Fruit fly (Drosophila melanogaster) whole organism, embryonic: ENCODE data around the gene CG16984.

Source experiments
- Atf-2 ChIP-seq: fragments of 200-800 bp; sonication (Bioruptor generic); optimal IDR thresholded peaks from 2 replicates; lab custom pipeline; 2016; ENCODE audit warnings: missing biosample characterization, missing genetic modification characterization
- Atf6 ChIP-seq: fragments of 200-800 bp; sonication (Bioruptor generic); IDR thresholded peaks from 2 replicates; pipeline ENCODE4 v1.3.6; 2022; ENCODE audit warnings: missing biosample characterization, missing genetic modification characterization
- CG10654 ChIP-seq: fragments of 200-800 bp; sonication (Bioruptor generic); optimal IDR thresholded peaks from 2 replicates; lab custom pipeline; 2016; ENCODE audit warnings: missing biosample characterization, missing genetic modification characterization
- CG11695 ChIP-seq: fragments of 200-800 bp; sonication (Bioruptor generic); IDR thresholded peaks from 3 replicates; pipeline ENCODE4 v1.3.6; 2022; ENCODE audit warnings: missing biosample characterization, missing genetic modification characterization
- CG12071 ChIP-seq: fragments of 200-800 bp; sonication (Bioruptor generic); optimal IDR thresholded peaks from 3 replicates; lab custom pipeline; 2018; ENCODE audit warnings: missing biosample characterization, mild to moderate bottlenecking, missing genetic modification characterization
- CG12155 ChIP-seq: fragments of 200-800 bp; sonication (Bioruptor generic); optimal IDR thresholded peaks from 3 replicates; lab custom pipeline; 2016; ENCODE audit warnings: missing biosample characterization, missing genetic modification characterization
- CG12769 ChIP-seq: fragments of 200-800 bp; sonication (Bioruptor generic); optimal IDR thresholded peaks from 2 replicates; lab custom pipeline; 2019; ENCODE audit warnings: missing biosample characterization, mild to moderate bottlenecking, missing genetic modification characterization, moderate library complexity
- CG13894 ChIP-seq: fragments of 200-800 bp; sonication (Bioruptor generic); optimal IDR thresholded peaks from 3 replicates; lab custom pipeline; 2018; ENCODE audit warnings: missing biosample characterization, mild to moderate bottlenecking, missing genetic modification characterization, moderate library complexity
- CG14710 ChIP-seq: fragments of 200-800 bp; sonication (Bioruptor generic); optimal IDR thresholded peaks from 3 replicates; lab custom pipeline; 2019; ENCODE audit warnings: missing biosample characterization, mild to moderate bottlenecking, missing genetic modification characterization, moderate library complexity
- CG17328 ChIP-seq: fragments of 200-800 bp; sonication (Bioruptor generic); IDR thresholded peaks from 2 replicates; pipeline ENCODE4 v1.3.6; 2022; ENCODE audit warnings: missing biosample characterization, missing genetic modification characterization
- CG17361 ChIP-seq: fragments of 200-800 bp; sonication (Bioruptor generic); IDR thresholded peaks from 3 replicates; pipeline ENCODE4 v1.3.6; 2022; ENCODE audit warnings: missing biosample characterization, missing genetic modification characterization
- CG30403 ChIP-seq: fragments of 200-800 bp; sonication (Bioruptor generic); optimal IDR thresholded peaks from 3 replicates; lab custom pipeline; 2016; ENCODE audit warnings: missing biosample characterization, missing genetic modification characterization
- CG31365 ChIP-seq: fragments of 200-800 bp; sonication (Bioruptor generic); optimal IDR thresholded peaks from 2 replicates; lab custom pipeline; 2018; ENCODE audit warnings: missing biosample characterization, mild to moderate bottlenecking, missing genetic modification characterization
- CG3163 ChIP-seq: fragments of 200-800 bp; sonication (Bioruptor generic); optimal IDR thresholded peaks from 3 replicates; lab custom pipeline; 2016; ENCODE audit warnings: missing biosample characterization, missing genetic modification characterization
- CG32772 ChIP-seq: fragments of 200-800 bp; sonication (Bioruptor generic); IDR thresholded peaks from 2 replicates; pipeline ENCODE4 v1.3.6; 2022; ENCODE audit warnings: missing biosample characterization, missing genetic modification characterization
- CG3281 ChIP-seq: fragments of 200-800 bp; sonication (Bioruptor generic); optimal IDR thresholded peaks from 3 replicates; lab custom pipeline; 2017; ENCODE audit warnings: missing biosample characterization, mild to moderate bottlenecking, missing genetic modification characterization
- CG33213 ChIP-seq: fragments of 200-800 bp; sonication (Bioruptor generic); optimal IDR thresholded peaks from 3 replicates; lab custom pipeline; 2016; ENCODE audit warnings: missing biosample characterization, missing genetic modification characterization
- CG4360 ChIP-seq: fragments of 200-800 bp; sonication (Bioruptor generic); IDR thresholded peaks from 2 replicates; pipeline ENCODE4 v1.3.6; 2022; ENCODE audit warnings: missing biosample characterization, missing genetic modification characterization
- CG4424 ChIP-seq: fragments of 200-800 bp; sonication (Bioruptor generic); optimal IDR thresholded peaks from 3 replicates; lab custom pipeline; 2016; ENCODE audit warnings: missing biosample characterization, missing genetic modification characterization
- CG6272 ChIP-seq: fragments of 200-800 bp; sonication (Bioruptor generic); IDR thresholded peaks from 2 replicates; pipeline ENCODE4 v1.3.6; 2022; ENCODE audit warnings: missing biosample characterization, missing genetic modification characterization
- CG6683 ChIP-seq: fragments of 200-800 bp; sonication (Bioruptor generic); optimal IDR thresholded peaks from 2 replicates; lab custom pipeline; 2017; ENCODE audit warnings: missing biosample characterization, mild to moderate bottlenecking, missing genetic modification characterization, missing genetic modification reagents
- CG6813 ChIP-seq: fragments of 200-800 bp; sonication (Bioruptor generic); optimal IDR thresholded peaks from 2 replicates; lab custom pipeline; 2017; ENCODE audit warnings: missing biosample characterization, missing genetic modification characterization, mild to moderate bottlenecking, moderate library complexity, missing genetic modification reagents
- CG9609 ChIP-seq: fragments of 200-800 bp; sonication (Bioruptor generic); optimal IDR thresholded peaks from 3 replicates; lab custom pipeline; 2016; ENCODE audit warnings: missing biosample characterization, missing genetic modification characterization
- Chrac-16 ChIP-seq: fragments of 200-800 bp; sonication (Bioruptor generic); optimal IDR thresholded peaks from 3 replicates; lab custom pipeline; 2016; ENCODE audit warnings: missing biosample characterization, missing genetic modification characterization
- CrebB ChIP-seq: fragments of 200-800 bp; sonication (Bioruptor generic); optimal IDR thresholded peaks from 3 replicates; lab custom pipeline; 2018; ENCODE audit warnings: missing biosample characterization, mild to moderate bottlenecking, missing genetic modification characterization
- D19B ChIP-seq: fragments of 200-800 bp; sonication (Bioruptor generic); optimal IDR thresholded peaks from 2 replicates; lab custom pipeline; 2017; ENCODE audit warnings: missing biosample characterization, mild to moderate bottlenecking, missing genetic modification characterization
- Dek ChIP-seq: fragments of 200-800 bp; sonication (Bioruptor generic); optimal IDR thresholded peaks from 3 replicates; lab custom pipeline; 2019; ENCODE audit warnings: missing biosample characterization, mild to moderate bottlenecking, missing genetic modification characterization, moderate library complexity
- E2f1 ChIP-seq: fragments of 200-800 bp; sonication (Bioruptor generic); IDR thresholded peaks from 2 replicates; pipeline ENCODE4 v1.3.6; 2022; ENCODE audit warnings: missing biosample characterization, missing genetic modification characterization
- Elba2 ChIP-seq: fragments of 200-800 bp; sonication (Bioruptor generic); optimal IDR thresholded peaks from 3 replicates; lab custom pipeline; 2016; ENCODE audit warnings: missing biosample characterization, missing genetic modification characterization
- Fer2 ChIP-seq: fragments of 200-800 bp; sonication (Bioruptor generic); optimal IDR thresholded peaks from 2 replicates; lab custom pipeline; 2018; ENCODE audit warnings: missing biosample characterization, mild to moderate bottlenecking, missing genetic modification characterization, moderate library complexity
- HLH4C ChIP-seq: fragments of 200-800 bp; sonication (Bioruptor generic); IDR thresholded peaks from 3 replicates; pipeline ENCODE4 v1.3.6; 2022; ENCODE audit warnings: missing biosample characterization, missing genetic modification characterization; ENCODE audit not compliant: partially characterized antibody
- Hr39 ChIP-seq: fragments of >200 bp; optimal IDR thresholded peaks from 2 replicates; lab custom pipeline; 2017
- Hr51 ChIP-seq, 2 experiments: fragments of 200-800 bp; sonication (Bioruptor generic); optimal IDR thresholded peaks; 2 replicates in 1 of 2; 3 replicates in 1 of 2; lab custom pipeline; 2016 to 2018; ENCODE audit warnings: missing biosample characterization in 2 of 2, missing genetic modification characterization in 2 of 2, mild to moderate bottlenecking in 1 of 2, moderate library complexity in 1 of 2
- Hsf ChIP-seq: fragments of 200-800 bp; sonication (Bioruptor generic); optimal IDR thresholded peaks from 3 replicates; lab custom pipeline; 2016; ENCODE audit warnings: missing biosample characterization, missing genetic modification characterization
- Myb ChIP-seq: fragments of 200-800 bp; sonication (Bioruptor generic); optimal IDR thresholded peaks from 2 replicates; lab custom pipeline; 2016; ENCODE audit warnings: missing biosample characterization, missing genetic modification characterization
- Sox102F ChIP-seq: fragments of 200-800 bp; sonication (Bioruptor generic); optimal IDR thresholded peaks from 2 replicates; lab custom pipeline; 2018; ENCODE audit warnings: missing biosample characterization, mild to moderate bottlenecking, missing genetic modification characterization, moderate library complexity
- abd-A ChIP-seq: fragments of 200-800 bp; sonication (Bioruptor generic); optimal IDR thresholded peaks from 3 replicates; lab custom pipeline; 2019; ENCODE audit warnings: missing biosample characterization, mild to moderate bottlenecking, missing genetic modification characterization, moderate library complexity
- ap ChIP-seq: fragments of 200-800 bp; sonication (Bioruptor generic); IDR thresholded peaks from 2 replicates; pipeline ENCODE4 v1.3.6; 2022; ENCODE audit warnings: missing biosample characterization, missing genetic modification characterization
- cad ChIP-seq: fragments of >200 bp; optimal IDR thresholded peaks from 2 replicates; lab custom pipeline; 2017; ENCODE audit warnings: missing biosample characterization, missing genetic modification characterization
- corto ChIP-seq: fragments of 200-800 bp; sonication (Bioruptor generic); optimal IDR thresholded peaks from 2 replicates; lab custom pipeline; 2016; ENCODE audit warnings: missing biosample characterization, mild to moderate bottlenecking, missing genetic modification characterization, moderate library complexity
- dpn ChIP-seq, 2 experiments: fragments of 200-800 bp; sonication (Bioruptor generic); optimal IDR thresholded peaks; 3 replicates each; lab custom pipeline; 2016; ENCODE audit warnings: missing biosample characterization in 2 of 2, missing genetic modification characterization in 2 of 2
- eyg ChIP-seq: fragments of 200-800 bp; sonication (Bioruptor generic); optimal IDR thresholded peaks from 3 replicates; lab custom pipeline; 2016; ENCODE audit warnings: missing biosample characterization, missing genetic modification characterization
- fd64A ChIP-seq: fragments of 200-800 bp; sonication (Bioruptor generic); optimal IDR thresholded peaks from 3 replicates; lab custom pipeline; 2018; ENCODE audit warnings: missing biosample characterization, mild to moderate bottlenecking, missing genetic modification characterization
- h ChIP-seq: fragments of >200 bp; optimal IDR thresholded peaks from 2 replicates; lab custom pipeline; 2017
- jigr1 ChIP-seq: fragments of 200-800 bp; sonication (Bioruptor generic); IDR thresholded peaks from 3 replicates; pipeline ENCODE4 v1.3.6; 2022; ENCODE audit warnings: missing biosample characterization, missing genetic modification characterization
- org-1 ChIP-seq: fragments of 200-800 bp; sonication (Bioruptor generic); optimal IDR thresholded peaks from 2 replicates; lab custom pipeline; 2017; ENCODE audit warnings: missing biosample characterization, missing genetic modification characterization
- pros ChIP-seq: fragments of 200-800 bp; sonication (Bioruptor generic); optimal IDR thresholded peaks from 3 replicates; lab custom pipeline; 2019; ENCODE audit warnings: missing biosample characterization, mild to moderate bottlenecking, missing genetic modification characterization, moderate library complexity
- sna ChIP-seq: fragments of 200-800 bp; sonication (Bioruptor generic); IDR thresholded peaks from 2 replicates; pipeline ENCODE4 v1.3.6; 2022; ENCODE audit warnings: missing biosample characterization, missing genetic modification characterization; ENCODE audit not compliant: partially characterized antibody
- tll ChIP-seq, 2 experiments: fragments of 200-800 bp in 1 of 2; fragments of >200 bp in 1 of 2; sonication (Bioruptor generic) in 1 of 2; optimal IDR thresholded peaks; 2 replicates each; lab custom pipeline; 2017 to 2019; ENCODE audit warnings: missing biosample characterization in 2 of 2, missing genetic modification characterization in 2 of 2, mild to moderate bottlenecking in 1 of 2, moderate library complexity in 1 of 2
- ttk ChIP-seq: fragments of 200-800 bp; sonication (Bioruptor generic); IDR thresholded peaks from 2 replicates; pipeline ENCODE4 v2.1.2; 2022; ENCODE audit warnings: missing biosample characterization, missing genetic modification characterization
- tx ChIP-seq: fragments of 200-800 bp; sonication (Bioruptor generic); optimal IDR thresholded peaks from 2 replicates; lab custom pipeline; 2016; ENCODE audit warnings: missing biosample characterization, missing genetic modification characterization
- wdn ChIP-seq: fragments of 200-800 bp; sonication (Bioruptor generic); IDR thresholded peaks from 2 replicates; pipeline ENCODE4 v1.3.6; 2022; ENCODE audit warnings: missing biosample characterization, missing genetic modification characterization

Gene CG16984

dm6 chr3L:2578737-2579136, 16.8 kb upstream of the CG16984 start (continued):
- TF ChIP-seq CG13894 (tag; lab: Kevin White, UChicago), result peak; percentile 23
- peak; percentile 79 for TF ChIP-seq Sox102F (GFP tag; lab: Kevin White, UChicago)
- peak; percentile 30 for TF ChIP-seq tx (GFP tag; lab: Kevin White, UChicago)
- peak; percentile 26 for TF ChIP-seq CG33213 (GFP tag; lab: Kevin White, UChicago)
- peak; percentile 56 for TF ChIP-seq Chrac-16 (GFP tag; lab: Kevin White, UChicago)
- peak; percentile 19 for TF ChIP-seq D19B (GFP tag; lab: Kevin White, UChicago)
- peak; percentile 14 to 63 for TF ChIP-seq Hr51 (GFP tag; optimal IDR thresholded peaks at IDR 0.05; lab: Kevin White, UChicago)
- TF ChIP-seq Elba2 (GFP tag; lab: Kevin White, UChicago), result no peak
- TF ChIP-seq wdn (GFP tag; lab: Robert Waterston, UW), result 0 out of 2 replicates have a peak, but pooled peaks have one; percentile 37
- TF ChIP-seq HLH4C (GFP tag; lab: Robert Waterston, UW), result no peak
- TF ChIP-seq Atf6 (GFP tag; lab: Robert Waterston, UW), result peak; percentile 45
- TF ChIP-seq CG14710 (tag; lab: Kevin White, UChicago), result peak; percentile 66
- TF ChIP-seq CG4424 (GFP tag; lab: Kevin White, UChicago), result peak; percentile 57
- peak; percentile 45 to 66 for TF ChIP-seq dpn (GFP tag; optimal IDR thresholded peaks at IDR 0.05; lab: Kevin White, UChicago)
- TF ChIP-seq CG6683 (GFP tag; lab: Kevin White, UChicago), result no peak
- peak; percentile 27 for TF ChIP-seq Dek (tag; lab: Kevin White, UChicago)
- TF ChIP-seq tll (GFP tag; optimal IDR thresholded peaks at IDR 0.05; lab: Kevin White, UChicago), result no peak
- TF ChIP-seq pros (GFP tag; lab: Kevin White, UChicago), result no peak
- no peak for TF ChIP-seq abd-A (tag; lab: Kevin White, UChicago)
- TF ChIP-seq Hsf (GFP tag; lab: Kevin White, UChicago), result peak; percentile 69
- peak; percentile 46; the same call in 1 of the 2 replicates for TF ChIP-seq CG32772 (GFP tag; lab: Robert Waterston, UW)
- TF ChIP-seq CG17328 (GFP tag; lab: Robert Waterston, UW), result peak; percentile 74
- no peak for TF ChIP-seq h (lab: Kevin White, UChicago)
- peak; percentile 5 for TF ChIP-seq CG12071 (GFP tag; lab: Kevin White, UChicago)
- TF ChIP-seq corto (GFP tag; lab: Kevin White, UChicago), result no peak
- peak; percentile 62 for TF ChIP-seq CG30403 (GFP tag; lab: Kevin White, UChicago)
- TF ChIP-seq CG3163, result peak; percentile 22
- TF ChIP-seq CrebB (tag; lab: Kevin White, UChicago), result no peak
- no peak for TF ChIP-seq CG6272
- no peak for TF ChIP-seq CG31365 (tag; lab: Kevin White, UChicago)
- peak; percentile 27 for TF ChIP-seq CG10654 (GFP tag; lab: Kevin White, UChicago)
- no peak for TF ChIP-seq Fer2 (tag; lab: Kevin White, UChicago)
- peak; percentile 74 for TF ChIP-seq CG17361 (GFP tag; lab: Robert Waterston, UW)
- TF ChIP-seq sna (GFP tag; lab: Robert Waterston, UW), result no peak
- peak; percentile 52 for TF ChIP-seq E2f1 (GFP tag; lab: Robert Waterston, UW)
- peak; percentile 25 for TF ChIP-seq Myb (GFP tag; lab: Kevin White, UChicago)
- TF ChIP-seq ap (GFP tag; lab: Robert Waterston, UW), result peak; percentile 23; the same call in 1 of the 2 replicates
- TF ChIP-seq CG9609 (GFP tag; lab: Kevin White, UChicago), result peak; percentile 6
- 0 out of 2 replicates have a peak, but pooled peaks have one; percentile 28 for TF ChIP-seq ttk (GFP tag; lab: Robert Waterston, UW)
- TF ChIP-seq CG6813, result peak; percentile 14
- peak; percentile 63; the same call in 2 of the 3 replicates for TF ChIP-seq CG11695
- no peak for TF ChIP-seq Hr39 (lab: Kevin White, UChicago)
- peak; percentile 33 for TF ChIP-seq org-1 (GFP tag; lab: Kevin White, UChicago)
- TF ChIP-seq CG12769 (tag; lab: Kevin White, UChicago), result no peak
- TF ChIP-seq cad (GFP tag; lab: Kevin White, UChicago), result no peak
- TF ChIP-seq Atf-2 (GFP tag; lab: Kevin White, UChicago), result peak; percentile 11
- no peak for TF ChIP-seq CG4360 (GFP tag; lab: Robert Waterston, UW)
- TF ChIP-seq CG3281 (GFP tag; lab: Kevin White, UChicago), result peak; percentile 54
- TF ChIP-seq CG12155 (GFP tag; lab: Kevin White, UChicago), result peak; percentile 61
- TF ChIP-seq eyg (GFP tag; lab: Kevin White, UChicago), result no peak
- TF ChIP-seq jigr1, result no peak
- TF ChIP-seq fd64A, result no peak
